Worm (Caenorhabditis elegans) whole organism, early embryonic: Measurements from ENCODE around the gene T06E6.15.

Source experiments
- B0310.2 ChIP-seq: sonication (generic microtip); optimal IDR thresholded peaks from 2 replicates; lab custom pipeline; 2016; ENCODE audit warnings: mild to moderate bottlenecking, missing genetic modification characterization, missing compliant biosample characterization
- F13C5.2 ChIP-seq: sonication (generic microtip); optimal IDR thresholded peaks from 2 replicates; lab custom pipeline; 2017; ENCODE audit warnings: mild to moderate bottlenecking, missing genetic modification characterization, inconsistent platforms, missing compliant biosample characterization
- ama-1 ChIP-seq: fragments of 150-350 bp; optimal IDR thresholded peaks from 2 replicates; lab custom pipeline; 2014
- ceh-13 ChIP-seq: fragments of 200-800 bp; sonication (Bioruptor generic); optimal IDR thresholded peaks from 2 replicates; lab custom pipeline; 2018; ENCODE audit warnings: mild to moderate bottlenecking, missing genetic modification characterization, missing compliant biosample characterization
- ets-7 ChIP-seq: sonication (generic microtip); optimal IDR thresholded peaks from 2 replicates; lab custom pipeline; 2016; ENCODE audit warnings: missing genotype, missing genetic modification characterization, missing compliant biosample characterization
- flt-1 ChIP-seq: fragments of 200-800 bp; sonication (Bioruptor generic); IDR thresholded peaks from 2 replicates; pipeline ENCODE4 v1.3.6; 2022; ENCODE audit warnings: missing genetic modification characterization, missing compliant biosample characterization
- hmbx-1 ChIP-seq: sonication (generic microtip); optimal IDR thresholded peaks from 2 replicates; lab custom pipeline; 2016; ENCODE audit warnings: mild to moderate bottlenecking, missing genetic modification characterization, missing compliant biosample characterization
- hmg-4 ChIP-seq: fragments of 200-800 bp; sonication (Bioruptor generic); optimal IDR thresholded peaks from 2 replicates; lab custom pipeline; 2018; ENCODE audit warnings: mild to moderate bottlenecking, missing genetic modification characterization, missing compliant biosample characterization
- tbx-11 ChIP-seq: fragments of 200-800 bp; sonication (Bioruptor generic); IDR thresholded peaks from 2 replicates; pipeline ENCODE4 v1.3.6; 2022; ENCODE audit warnings: missing genetic modification characterization, missing compliant biosample characterization
- tbx-37 ChIP-seq: fragments of 200-800 bp; sonication (Bioruptor generic); conservative IDR thresholded peaks from 2 replicates; pipeline ENCODE4 v1.3.6; 2022; ENCODE audit warnings: missing genetic modification reagents, missing genetic modification characterization, missing compliant biosample characterization
- tra-4 ChIP-seq: sonication (generic microtip); optimal IDR thresholded peaks from 2 replicates; lab custom pipeline; 2017; ENCODE audit warnings: missing genetic modification characterization, missing compliant biosample characterization

ce11 chrV:15349044-15349443 is 50.5 kb downstream of the T06E6.15 start, which contains the start of gene clec-230:
- TF ChIP-seq tbx-11 (GFP tag; lab: Robert Waterston, UW) (no peak), ama-1 (lab: Kevin White, UChicago) (no peak), flt-1 (GFP tag; lab: Robert Waterston, UW) (no peak), tra-4 (no peak), tbx-37 (GFP tag; lab: Robert Waterston, UW) (no peak), ets-7 (tag; lab: Kevin White, UChicago) (no peak), ceh-13 (no peak), B0310.2 (tag; lab: Kevin White, UChicago) (no peak), hmg-4 (no peak), F13C5.2 (tag; lab: Kevin White, UChicago) (no peak), hmbx-1 (tag; lab: Kevin White, UChicago) (no peak)
